Worm (Caenorhabditis elegans): Measurements from ENCODE around the gene Y51A2B.2.

- TF ChIP-seq ztf-7 (tag; optimal IDR thresholded peaks at IDR 0.05) (no peak), unc-62 (GFP tag; optimal IDR thresholded peaks at IDR 0.05 in 1 of 2) (no peak), unc-62 (tag; optimal IDR thresholded peaks at IDR 0.05) (no peak), ceh-62 (tag; optimal IDR thresholded peaks at IDR 0.05) (no peak), nhr-237 (tag; optimal IDR thresholded peaks at IDR 0.05) (no peak), mep-1 (tag; optimal IDR thresholded peaks at IDR 0.05) (no peak), saeg-2 (GFP tag; IDR thresholded peaks at IDR 0.05) (no peak), snpc-4 (tag; optimal IDR thresholded peaks at IDR 0.05) (no peak), D1046.2 (GFP tag; IDR thresholded peaks at IDR 0.05) (no peak), ama-1 (optimal IDR thresholded peaks at IDR 0.05) (no peak), ztf-11 (tag; optimal IDR thresholded peaks at IDR 0.05) (no peak), Y5F2A.4 (GFP tag; optimal IDR thresholded peaks at IDR 0.05) (no peak)
These were observed 4.5 kb downstream of the Y51A2B.2 start, which contains the start of gene Y51A2B.8 for ce11 chrV:18378819-18379218.

Measured in whole organism, L4 larva.